Worm (Caenorhabditis elegans) whole organism, L1 larva: ENCODE results near the gene C27A7.6.

Experiments
- C16A3.4 ChIP-seq: fragments of 150-350 bp; optimal IDR thresholded peaks from 2 replicates; lab custom pipeline; 2014; ENCODE audit warnings: missing biosample characterization, missing genetic modification characterization
- alr-1 ChIP-seq: fragments of 200-800 bp; sonication (Bioruptor generic); optimal IDR thresholded peaks from 2 replicates; lab custom pipeline; 2018; ENCODE audit warnings: borderline replicate concordance, mild to moderate bottlenecking, missing genetic modification characterization, missing compliant biosample characterization
- blmp-1 ChIP-seq: fragments of 150-350 bp; optimal IDR thresholded peaks from 2 replicates; lab custom pipeline; 2014; ENCODE audit warnings: missing biosample characterization, missing genetic modification characterization
- ceh-8 ChIP-seq: fragments of 200-800 bp; sonication (Bioruptor generic); optimal IDR thresholded peaks from 2 replicates; lab custom pipeline; 2018; ENCODE audit warnings: mild to moderate bottlenecking, missing genetic modification characterization, moderate library complexity, missing compliant biosample characterization
- ceh-88 ChIP-seq: fragments of 200-800 bp; sonication (Bioruptor generic); IDR thresholded peaks from 2 replicates; pipeline ENCODE4 v1.3.6; 2022; ENCODE audit warnings: missing genetic modification characterization, missing compliant biosample characterization
- ceh-90 ChIP-seq: sonication (generic microtip); optimal IDR thresholded peaks from 2 replicates; lab custom pipeline; 2016; ENCODE audit warnings: missing genetic modification characterization, missing compliant biosample characterization
- ces-1 ChIP-seq: fragments of 150-350 bp; optimal IDR thresholded peaks from 2 replicates; lab custom pipeline; 2014; ENCODE audit warnings: missing biosample characterization, missing genetic modification reagents, missing genetic modification characterization
- dsc-1 ChIP-seq: sonication (generic microtip); optimal IDR thresholded peaks from 2 replicates; lab custom pipeline; 2016; ENCODE audit warnings: mild to moderate bottlenecking, missing genetic modification characterization, missing compliant biosample characterization
- efl-1 ChIP-seq, 4 experiments: fragments of 150-350 bp; optimal IDR thresholded peaks in 3 of 4; peaks in 1 of 4; 1 replicate in 1 of 4; 2 replicates in 3 of 4; lab custom pipeline; 2014; ENCODE audit warnings: missing biosample characterization in 2 of 4, missing genetic modification characterization in 2 of 4, missing genetic modification reagents in 2 of 4
- egl-27 ChIP-seq, 2 experiments: fragments of 150-350 bp in 1 of 2; sonication (generic microtip); optimal IDR thresholded peaks; 3 replicates each; lab custom pipeline; 2017 to 2018; ENCODE audit warnings: missing biosample characterization in 2 of 2, missing genetic modification characterization in 2 of 2, missing genetic modification reagents in 2 of 2
- fos-1 ChIP-seq: fragments of 150-350 bp; optimal IDR thresholded peaks from 2 replicates; lab custom pipeline; 2014; ENCODE audit warnings: missing biosample characterization, missing genetic modification characterization
- grh-1 ChIP-seq: fragments of 200-800 bp; sonication (Bioruptor generic); IDR thresholded peaks from 2 replicates; pipeline ENCODE4 v1.3.6; 2022; ENCODE audit warnings: missing genetic modification reagents, missing genetic modification characterization, missing compliant biosample characterization
- lin-35 ChIP-seq, 2 experiments: fragments of 150-350 bp; optimal IDR thresholded peaks; 2 replicates each; lab custom pipeline; 2014; ENCODE audit warnings: missing biosample characterization in 2 of 2, missing genetic modification characterization in 2 of 2, missing genetic modification reagents in 2 of 2
- lsy-2 ChIP-seq, 2 experiments: fragments of 150-350 bp; optimal IDR thresholded peaks; 2 replicates each; lab custom pipeline; 2014; ENCODE audit warnings: missing biosample characterization in 2 of 2, missing genetic modification characterization in 2 of 2
- mdl-1 ChIP-seq, 2 experiments: fragments of 150-350 bp; optimal IDR thresholded peaks; 2 replicates each; lab custom pipeline; 2014 to 2017; ENCODE audit warnings: missing biosample characterization in 2 of 2, missing genetic modification characterization in 2 of 2, inconsistent platforms in 1 of 2
- nhr-19 ChIP-seq: fragments of 200-800 bp; sonication (Bioruptor generic); conservative IDR thresholded peaks from 2 replicates; pipeline ENCODE4 v1.3.6; 2022; ENCODE audit warnings: missing genetic modification characterization, missing compliant biosample characterization
- nhr-20 ChIP-seq: sonication (generic microtip); optimal IDR thresholded peaks from 2 replicates; lab custom pipeline; 2016; ENCODE audit warnings: mild to moderate bottlenecking, missing genetic modification characterization, missing compliant biosample characterization
- nhr-71 ChIP-seq: sonication (generic microtip); optimal IDR thresholded peaks from 2 replicates; lab custom pipeline; 2016; ENCODE audit warnings: mild to moderate bottlenecking, missing genetic modification characterization, moderate library complexity, missing compliant biosample characterization
- nhr-77 ChIP-seq: fragments of 150-350 bp; optimal IDR thresholded peaks from 2 replicates; lab custom pipeline; 2014; ENCODE audit warnings: missing biosample characterization, missing genetic modification characterization
- nhr-84 ChIP-seq: sonication (generic microtip); optimal IDR thresholded peaks from 2 replicates; lab custom pipeline; 2017; ENCODE audit warnings: missing biosample characterization, missing genetic modification characterization
- nhr-90 ChIP-seq: sonication (generic microtip); optimal IDR thresholded peaks from 2 replicates; lab custom pipeline; 2016; ENCODE audit warnings: mild to moderate bottlenecking, missing genetic modification characterization, missing compliant biosample characterization; ENCODE audit not compliant: poor library complexity
- pax-3 ChIP-seq: fragments of 200-800 bp; sonication (Bioruptor generic); optimal IDR thresholded peaks from 2 replicates; lab custom pipeline; 2018; ENCODE audit warnings: mild to moderate bottlenecking, missing genetic modification characterization, moderate library complexity, missing compliant biosample characterization
- rnt-1 ChIP-seq: sonication (generic microtip); optimal IDR thresholded peaks from 2 replicates; lab custom pipeline; 2016; ENCODE audit warnings: mild to moderate bottlenecking, missing genetic modification characterization, moderate library complexity, missing compliant biosample characterization
- snpc-4 ChIP-seq: fragments of 150-350 bp; optimal IDR thresholded peaks from 2 replicates; lab custom pipeline; 2014; ENCODE audit warnings: missing biosample characterization, missing genetic modification characterization
- tlp-1 ChIP-seq: fragments of 150-350 bp; optimal IDR thresholded peaks from 2 replicates; lab custom pipeline; 2014; ENCODE audit warnings: missing biosample characterization, missing genetic modification characterization
- unc-130 ChIP-seq: fragments of 150-350 bp; optimal IDR thresholded peaks from 2 replicates; lab custom pipeline; 2017; ENCODE audit warnings: missing biosample characterization, missing genetic modification characterization, inconsistent platforms
- unc-30 ChIP-seq: sonication (generic microtip); optimal IDR thresholded peaks from 2 replicates; lab custom pipeline; 2017; ENCODE audit warnings: missing biosample characterization, missing genetic modification characterization
- vab-15 ChIP-seq: sonication (generic microtip); optimal IDR thresholded peaks from 2 replicates; lab custom pipeline; 2017; ENCODE audit warnings: missing genotype, mild to moderate bottlenecking, missing genetic modification characterization, missing compliant biosample characterization
- xbp-1 ChIP-seq: sonication (generic microtip); optimal IDR thresholded peaks from 2 replicates; lab custom pipeline; 2016; ENCODE audit warnings: missing genetic modification characterization, missing compliant biosample characterization
- zag-1 ChIP-seq: fragments of 150-350 bp; optimal IDR thresholded peaks from 2 replicates; lab custom pipeline; 2014; ENCODE audit warnings: missing biosample characterization, missing genetic modification characterization
- zip-4 ChIP-seq: fragments of 200-800 bp; sonication (Bioruptor generic); optimal IDR thresholded peaks from 2 replicates; lab custom pipeline; 2018; ENCODE audit warnings: mild to moderate bottlenecking, missing genetic modification characterization, moderate library complexity, missing compliant biosample characterization
- ztf-11 ChIP-seq, 2 experiments: sonication (generic microtip); optimal IDR thresholded peaks; 2 replicates each; lab custom pipeline; 2016 to 2017; ENCODE audit warnings: missing genetic modification characterization in 2 of 2, missing biosample characterization in 1 of 2, missing compliant biosample characterization in 1 of 2

The C27A7.6 gene

ce11 chrV:12154554-12154953 lies 24.0 kb upstream of the C27A7.6 start, which contains the start of gene C27A7.9:
TSS of gene C27A7.9 (minus strand) at chrV:12154654.
- no peak for TF ChIP-seq dsc-1
- TF ChIP-seq ztf-11 (tag; optimal IDR thresholded peaks at IDR 0.05; lab: Kevin White, UChicago): no peak
- TF ChIP-seq tlp-1 (tag; lab: Kevin White, UChicago): no peak
- no peak for TF ChIP-seq nhr-71
- TF ChIP-seq blmp-1 (tag; lab: Kevin White, UChicago): no peak
- no peak for TF ChIP-seq grh-1
- TF ChIP-seq unc-30 (tag; lab: Kevin White, UChicago): no peak
- no peak for TF ChIP-seq nhr-20
- TF ChIP-seq ceh-90 (tag; lab: Kevin White, UChicago): no peak
- no peak for TF ChIP-seq zip-4
- no peak for TF ChIP-seq lin-35 (GFP tag; optimal IDR thresholded peaks at IDR 0.05; lab: Kevin White, UChicago)

ce11 chrV:12153784-12154183 lies 23.2 kb upstream of the C27A7.6 start:
- TF ChIP-seq C16A3.4 (tag; lab: Kevin White, UChicago): no peak
- TF ChIP-seq, all 84 proteins: peak for 0

ce11 chrV:12152857-12153256 lies 22.3 kb upstream of the C27A7.6 start, which contains the start of gene C27A7.8:
TSS of gene C27A7.8 (plus strand) at chrV:12153157.
- TF ChIP-seq unc-130 (no peak), pax-3 (tag; lab: Kevin White, UChicago) (peak; percentile 26), nhr-84 (tag; lab: Kevin White, UChicago) (no peak), dsc-1 (peak; percentile 47), mdl-1 (tag; optimal IDR thresholded peaks at IDR 0.05; lab: Kevin White, UChicago) (no peak), ceh-8 (GFP tag; lab: Kevin White, UChicago) (no peak)

- no peak for TF ChIP-seq C16A3.4 (tag; lab: Kevin White, UChicago)
- no peak for TF ChIP-seq alr-1
- no peak for TF ChIP-seq nhr-77 (tag; lab: Kevin White, UChicago)
- TF ChIP-seq lsy-2 (tag; optimal IDR thresholded peaks at IDR 0.05; lab: Kevin White, UChicago): no peak
- no peak for TF ChIP-seq ces-1 (GFP tag; lab: Kevin White, UChicago)
- no peak for TF ChIP-seq zag-1 (tag; lab: Kevin White, UChicago)
- TF ChIP-seq rnt-1: no peak
- TF ChIP-seq egl-27 (tag; optimal IDR thresholded peaks at IDR 0.05; lab: Kevin White, UChicago): no peak
- TF ChIP-seq nhr-19 (GFP tag; lab: Robert Waterston, UW): no peak
Observed at ce11 chrV:12150607-12151006, 20.0 kb upstream of the C27A7.6 start, which contains the start of gene che-11. TSS of gene che-11 (minus strand) at chrV:12150707.

ce11 chrV:12140625-12141024 lies 10.0 kb upstream of the C27A7.6 start, which contains the start of gene C27A7.3:
TSS of gene C27A7.3 (plus strand) at chrV:12140925.
- no peak for TF ChIP-seq efl-1 (optimal IDR thresholded peaks at IDR 0.05; lab: Kevin White, UChicago)
- TF ChIP-seq efl-1 (GFP tag; optimal IDR thresholded peaks at IDR 0.05 in 1 of 2; lab: Kevin White, UChicago): peak in 1 of 2 experiments; percentile 27
- no peak for TF ChIP-seq grh-1

ce11 chrV:12137942-12138341 lies 7.4 kb upstream of the C27A7.6 start:
- TF ChIP-seq fos-1 (tag; lab: Kevin White, UChicago): no peak
- no peak for TF ChIP-seq nhr-90
- no peak for TF ChIP-seq efl-1 (optimal IDR thresholded peaks at IDR 0.05; lab: Kevin White, UChicago)
- no peak for TF ChIP-seq efl-1 (GFP tag; optimal IDR thresholded peaks at IDR 0.05 in 1 of 2; lab: Kevin White, UChicago)
- no peak for TF ChIP-seq vab-15 (tag; lab: Kevin White, UChicago)
- TF ChIP-seq snpc-4 (tag; lab: Kevin White, UChicago): no peak
- TF ChIP-seq ceh-88: no peak
- no peak for TF ChIP-seq xbp-1 (tag; lab: Kevin White, UChicago)
- TF ChIP-seq lin-35 (GFP tag; optimal IDR thresholded peaks at IDR 0.05; lab: Kevin White, UChicago): no peak
